Worm (Caenorhabditis elegans): Measurements from ENCODE around the gene R01H2.7.

R01H2.7 gene

ce11 chrIII:7012060-7012459 lies 33.5 kb downstream of the R01H2.7 start:
- peak; percentile 33 for TF ChIP-seq ces-1 (GFP tag; optimal IDR thresholded peaks at IDR 0.05)
- TF ChIP-seq nhr-237 (tag; optimal IDR thresholded peaks at IDR 0.05), result no peak

ce11 chrIII:7008836-7009235 lies 36.7 kb downstream of the R01H2.7 start, which contains the start of gene lgc-38:
lgc-38 (plus strand) TSS chrIII:7009136.
- TF ChIP-seq elt-1 (tag; optimal IDR thresholded peaks at IDR 0.05; ENCODE audit: borderline replicate concordance, insufficient read depth) (no peak), unc-62 (GFP tag; optimal IDR thresholded peaks at IDR 0.05) (no peak), sem-2 (GFP tag; optimal IDR thresholded peaks at IDR 0.05) (no peak), ces-1 (GFP tag; optimal IDR thresholded peaks at IDR 0.05) (no peak), M03D4.4 (tag; optimal IDR thresholded peaks at IDR 0.05) (no peak), blmp-1 (tag; optimal IDR thresholded peaks at IDR 0.05) (no peak), ceh-39 (tag; optimal IDR thresholded peaks at IDR 0.05) (no peak), tbx-8 (GFP tag; optimal IDR thresholded peaks at IDR 0.05) (no peak), sptf-1 (tag; optimal IDR thresholded peaks at IDR 0.05) (no peak), hlh-1 (tag; optimal IDR thresholded peaks at IDR 0.05) (no peak), lin-32 (GFP tag; optimal IDR thresholded peaks at IDR 0.05) (no peak), snpc-4 (tag; optimal IDR thresholded peaks at IDR 0.05) (no peak), lin-13 (tag; optimal IDR thresholded peaks at IDR 0.05) (no peak)

ce11 chrIII:7005350-7005749 lies 40.2 kb downstream of the R01H2.7 start, which contains the start of gene C06E8.5:
C06E8.5 (minus strand) TSS chrIII:7005450.
- TF ChIP-seq unc-39 (tag; optimal IDR thresholded peaks at IDR 0.05) (no peak), unc-120 (tag; optimal IDR thresholded peaks at IDR 0.05; ENCODE audit: poor library complexity, severe bottlenecking) (no peak), lin-32 (GFP tag; optimal IDR thresholded peaks at IDR 0.05) (no peak), hlh-1 (tag; optimal IDR thresholded peaks at IDR 0.05) (no peak), sem-2 (GFP tag; optimal IDR thresholded peaks at IDR 0.05) (no peak), nhr-237 (tag; optimal IDR thresholded peaks at IDR 0.05) (no peak)

ce11 chrIII:7002143-7002542 lies 43.4 kb downstream of the R01H2.7 start:
- TF ChIP-seq ztf-11 (tag; optimal IDR thresholded peaks at IDR 0.05) (no peak), flh-1 (GFP tag; optimal IDR thresholded peaks at IDR 0.05) (no peak), nhr-12 (tag; optimal IDR thresholded peaks at IDR 0.05) (no peak), ceh-83 (GFP tag; optimal IDR thresholded peaks at IDR 0.05) (no peak), mls-2 (tag; optimal IDR thresholded peaks at IDR 0.05) (no peak), lsy-2 (tag; optimal IDR thresholded peaks at IDR 0.05) (no peak), unc-39 (tag; optimal IDR thresholded peaks at IDR 0.05) (no peak), ceh-43 (GFP tag; optimal IDR thresholded peaks at IDR 0.05) (no peak), elt-3 (tag; optimal IDR thresholded peaks at IDR 0.05) (no peak), tbx-8 (GFP tag; optimal IDR thresholded peaks at IDR 0.05) (no peak), hlh-1 (tag; optimal IDR thresholded peaks at IDR 0.05) (no peak), unc-120 (tag; optimal IDR thresholded peaks at IDR 0.05; ENCODE audit: poor library complexity, severe bottlenecking) (no peak)

- no peak for TF ChIP-seq lin-32 (GFP tag; optimal IDR thresholded peaks at IDR 0.05)
- no peak for TF ChIP-seq cnd-1 (tag; optimal IDR thresholded peaks at IDR 0.05)
- no peak for TF ChIP-seq elt-1 (tag; optimal IDR thresholded peaks at IDR 0.05; ENCODE audit: borderline replicate concordance, insufficient read depth)
- TF ChIP-seq hlh-1 (tag; optimal IDR thresholded peaks at IDR 0.05), result no peak
- no peak for TF ChIP-seq unc-120 (tag; optimal IDR thresholded peaks at IDR 0.05; ENCODE audit: poor library complexity, severe bottlenecking)
- no peak for TF ChIP-seq elt-3 (tag; optimal IDR thresholded peaks at IDR 0.05)
- TF ChIP-seq ceh-43 (GFP tag; optimal IDR thresholded peaks at IDR 0.05), result no peak
- no peak for TF ChIP-seq ces-1 (GFP tag; optimal IDR thresholded peaks at IDR 0.05)
- TF ChIP-seq drap-1 (GFP tag; optimal IDR thresholded peaks at IDR 0.05), result no peak
- TF ChIP-seq nhr-2 (tag; optimal IDR thresholded peaks at IDR 0.05), result no peak
- no peak for TF ChIP-seq flh-1 (GFP tag; optimal IDR thresholded peaks at IDR 0.05)
- TF ChIP-seq ceh-83 (GFP tag; optimal IDR thresholded peaks at IDR 0.05), result no peak
- TF ChIP-seq unc-62 (GFP tag; optimal IDR thresholded peaks at IDR 0.05), result no peak
- TF ChIP-seq nhr-12 (tag; optimal IDR thresholded peaks at IDR 0.05), result no peak
Observed at ce11 chrIII:6993179-6993578, 52.4 kb downstream of the R01H2.7 start.

ce11 chrIII:6992496-6992895 lies 53.0 kb downstream of the R01H2.7 start:
- TF ChIP-seq ceh-43 (GFP tag; optimal IDR thresholded peaks at IDR 0.05) (no peak), nhr-12 (tag; optimal IDR thresholded peaks at IDR 0.05) (no peak), ztf-11 (tag; optimal IDR thresholded peaks at IDR 0.05) (no peak), sem-2 (GFP tag; optimal IDR thresholded peaks at IDR 0.05) (no peak), ham-2 (GFP tag; optimal IDR thresholded peaks at IDR 0.05) (no peak), nhr-76 (tag; optimal IDR thresholded peaks at IDR 0.05) (no peak), mep-1 (tag; optimal IDR thresholded peaks at IDR 0.05) (no peak), snpc-4 (tag; optimal IDR thresholded peaks at IDR 0.05) (no peak), tbx-8 (GFP tag; optimal IDR thresholded peaks at IDR 0.05) (no peak), ceh-39 (tag; optimal IDR thresholded peaks at IDR 0.05) (no peak)

Data from whole organism, mixed stage, embryonic.